Worm (Caenorhabditis elegans): ENCODE data around the gene lonp-2.

DNA sequence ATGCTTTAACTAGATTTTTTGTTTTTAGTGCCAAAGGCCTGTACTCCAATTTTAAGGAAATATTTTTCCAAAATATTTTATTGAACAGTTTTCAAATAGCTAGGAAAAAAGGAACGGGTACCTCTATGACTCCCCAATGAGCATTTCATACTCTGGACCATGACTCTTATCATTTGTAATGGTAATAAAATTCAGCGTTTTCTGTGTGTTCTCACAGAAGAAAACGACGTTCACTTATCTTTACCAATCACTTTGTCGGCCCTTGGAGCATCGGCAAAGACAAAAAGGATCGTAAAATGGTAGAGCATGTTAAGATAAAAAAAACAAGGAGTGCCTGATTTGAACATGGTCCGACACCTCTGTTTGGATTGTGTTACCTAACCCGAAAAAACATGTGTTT, 20.0 kb upstream of the lonp-2 start:
- TF ChIP-seq nhr-237 (tag; optimal IDR thresholded peaks at IDR 0.05) (no peak), nhr-12 (tag; optimal IDR thresholded peaks at IDR 0.05) (no peak), elt-3 (tag; optimal IDR thresholded peaks at IDR 0.05) (no peak), sptf-1 (tag; optimal IDR thresholded peaks at IDR 0.05) (no peak), elt-1 (tag; optimal IDR thresholded peaks at IDR 0.05; ENCODE audit: borderline replicate concordance, insufficient read depth) (no peak), blmp-1 (tag; optimal IDR thresholded peaks at IDR 0.05) (no peak), nhr-76 (tag; optimal IDR thresholded peaks at IDR 0.05) (no peak)

Measured in whole organism, mixed stage, embryonic.